Worm (Caenorhabditis elegans) whole organism, young adult: ENCODE measurements around the gene col-17.
"Not testable (repeated sequence)": the region's sequence is repeated elsewhere in the genome, so short reads cannot be mapped to it uniquely, and the experiment has no call there.

Experiments
- F33H1.4 ChIP-seq: fragments of 200-800 bp; sonication (Bioruptor generic); IDR thresholded peaks from 2 replicates; pipeline ENCODE4 v1.3.6; 2022; ENCODE audit warnings: missing genetic modification reagents, missing genetic modification characterization, missing compliant biosample characterization
- him-1 ChIP-seq: sonication (generic microtip); optimal IDR thresholded peaks from 2 replicates; lab custom pipeline; 2016; ENCODE audit warnings: missing genotype, missing genetic modification reagents, missing genetic modification characterization, missing compliant biosample characterization
- hmg-1.2 ChIP-seq: fragments of 200-800 bp; sonication (Bioruptor generic); IDR thresholded peaks from 2 replicates; pipeline ENCODE4 v1.3.6; 2022; ENCODE audit warnings: missing genetic modification reagents, missing genetic modification characterization, missing compliant biosample characterization
- hsf-1 ChIP-seq: fragments of 200-800 bp; sonication (Bioruptor generic); IDR thresholded peaks from 2 replicates; pipeline ENCODE4 v1.3.6; 2022; ENCODE audit warnings: missing genetic modification reagents, missing genetic modification characterization, missing compliant biosample characterization
- let-526 ChIP-seq: fragments of 200-800 bp; sonication (Bioruptor generic); IDR thresholded peaks from 2 replicates; pipeline ENCODE4 v1.3.6; 2022; ENCODE audit warnings: missing genetic modification reagents, missing genetic modification characterization, missing compliant biosample characterization
- lir-1 ChIP-seq: fragments of 200-800 bp; sonication (Bioruptor generic); conservative IDR thresholded peaks from 2 replicates; pipeline ENCODE4 v1.3.6; 2022; ENCODE audit warnings: missing genetic modification reagents, missing genetic modification characterization, missing compliant biosample characterization
- lsl-1 ChIP-seq: fragments of 200-800 bp; sonication (Bioruptor generic); optimal IDR thresholded peaks from 2 replicates; lab custom pipeline; 2018; ENCODE audit warnings: mild to moderate bottlenecking, missing genetic modification characterization, moderate library complexity, missing compliant biosample characterization
- unc-130 ChIP-seq: sonication (generic microtip); optimal IDR thresholded peaks from 2 replicates; lab custom pipeline; 2016; ENCODE audit warnings: missing genetic modification reagents, missing genetic modification characterization, missing compliant biosample characterization
- unc-62 ChIP-seq: fragments of 150-350 bp; optimal IDR thresholded peaks from 2 replicates; lab custom pipeline; 2014; ENCODE audit warnings: missing biosample characterization, missing genetic modification reagents, missing genetic modification characterization

ce11 chrII:4898529-4898928 lies 31.2 kb upstream of the col-17 start, which contains the start of gene msp-32:
- not testable (repeated sequence) for TF ChIP-seq lir-1 (GFP tag; lab: Robert Waterston, UW); hmg-1.2 (GFP tag; lab: Robert Waterston, UW); unc-62 (GFP tag; lab: Kevin White, UChicago); let-526; lsl-1; hsf-1 (GFP tag; lab: Robert Waterston, UW); him-1 (tag; lab: Kevin White, UChicago); F33H1.4 (GFP tag; lab: Robert Waterston, UW); unc-130 (GFP tag; lab: Kevin White, UChicago)
